Worm (Caenorhabditis elegans) whole organism, L4 larva: ENCODE data around the gene smf-2.

Experiments used
- F26F4.8 ChIP-seq: fragments of 200-800 bp; sonication (Bioruptor generic); conservative IDR thresholded peaks from 2 replicates; pipeline ENCODE4 v1.3.6; 2022; ENCODE audit warnings: missing genetic modification characterization, missing compliant biosample characterization
- R02D3.7 ChIP-seq: fragments of 150-350 bp; sonication (generic microtip); optimal IDR thresholded peaks from 3 replicates; lab custom pipeline; 2014; ENCODE audit warnings: missing biosample characterization, missing genetic modification characterization
- Y5F2A.4 ChIP-seq: fragments of 200-800 bp; sonication (Bioruptor generic); optimal IDR thresholded peaks from 2 replicates; lab custom pipeline; 2018; ENCODE audit warnings: mild to moderate bottlenecking, missing genetic modification characterization, missing compliant biosample characterization
- ama-1 ChIP-seq: fragments of 150-350 bp; optimal IDR thresholded peaks from 2 replicates; lab custom pipeline; 2014; ENCODE audit warnings: inconsistent platforms, mixed read lengths
- ceh-20 ChIP-seq: fragments of 200-800 bp; sonication (Bioruptor generic); IDR thresholded peaks from 2 replicates; pipeline ENCODE4 v1.3.6; 2022; ENCODE audit warnings: missing genetic modification reagents, missing genetic modification characterization, missing compliant biosample characterization
- ctbp-1 ChIP-seq: fragments of 200-800 bp; sonication (Bioruptor generic); IDR thresholded peaks from 2 replicates; pipeline ENCODE4 v1.3.6; 2022; ENCODE audit warnings: missing genetic modification reagents, missing genetic modification characterization, missing compliant biosample characterization
- daf-12 ChIP-seq: fragments of 150-350 bp; optimal IDR thresholded peaks from 2 replicates; lab custom pipeline; 2014; ENCODE audit warnings: missing biosample characterization, missing genetic modification reagents, missing genetic modification characterization
- daf-19 ChIP-seq: fragments of 200-800 bp; sonication (Bioruptor generic); conservative IDR thresholded peaks from 2 replicates; pipeline ENCODE4 v1.3.6; 2022; ENCODE audit warnings: missing genetic modification characterization, missing compliant biosample characterization
- daf-8 ChIP-seq: fragments of 200-800 bp; sonication (Bioruptor generic); IDR thresholded peaks from 2 replicates; pipeline ENCODE4 v1.3.6; 2022; ENCODE audit warnings: missing genetic modification characterization, missing compliant biosample characterization
- dmd-6 ChIP-seq: fragments of 200-800 bp; sonication (Bioruptor generic); IDR thresholded peaks from 2 replicates; pipeline ENCODE4 v1.3.6; 2022; ENCODE audit warnings: missing genetic modification reagents, missing genetic modification characterization, missing compliant biosample characterization
- dmd-9 ChIP-seq: fragments of 200-800 bp; sonication (Bioruptor generic); IDR thresholded peaks from 2 replicates; pipeline ENCODE4 v1.3.6; 2022; ENCODE audit warnings: missing genetic modification reagents, missing genetic modification characterization, missing compliant biosample characterization
- egl-27 ChIP-seq: sonication (generic microtip); optimal IDR thresholded peaks from 3 replicates; lab custom pipeline; 2017; ENCODE audit warnings: missing biosample characterization, missing genetic modification reagents, missing genetic modification characterization
- hlh-11 ChIP-seq: fragments of 200-800 bp; sonication (Bioruptor generic); optimal IDR thresholded peaks from 2 replicates; lab custom pipeline; 2018; ENCODE audit warnings: mild to moderate bottlenecking, missing genetic modification characterization, missing compliant biosample characterization
- hlh-30 ChIP-seq: sonication (generic microtip); optimal IDR thresholded peaks from 2 replicates; lab custom pipeline; 2017; ENCODE audit warnings: antibody characterized with exemption, mild to moderate bottlenecking, missing genetic modification characterization, missing compliant biosample characterization; ENCODE audit not compliant: insufficient read depth
- jun-1 ChIP-seq: fragments of 150-350 bp; optimal IDR thresholded peaks from 2 replicates; lab custom pipeline; 2014; ENCODE audit warnings: missing biosample characterization, missing genetic modification reagents, missing genetic modification characterization
- lim-7 ChIP-seq: fragments of 200-800 bp; sonication (Bioruptor generic); IDR thresholded peaks from 2 replicates; pipeline ENCODE4 v1.3.6; 2022; ENCODE audit warnings: missing genetic modification characterization, missing compliant biosample characterization
- lin-13 ChIP-seq: fragments of 150-350 bp; optimal IDR thresholded peaks from 2 replicates; lab custom pipeline; 2014; ENCODE audit warnings: missing biosample characterization, missing genetic modification reagents, missing genetic modification characterization
- lin-15B ChIP-seq: fragments of 150-350 bp; sonication (generic microtip); optimal IDR thresholded peaks from 3 replicates; lab custom pipeline; 2014; ENCODE audit warnings: missing biosample characterization, missing genetic modification characterization
- lin-29 ChIP-seq: fragments of 200-800 bp; sonication (Bioruptor generic); IDR thresholded peaks from 2 replicates; pipeline ENCODE4 v1.3.6; 2022; ENCODE audit warnings: missing genetic modification reagents, missing genetic modification characterization, missing compliant biosample characterization
- lin-38 ChIP-seq: fragments of 200-800 bp; sonication (Bioruptor generic); IDR thresholded peaks from 2 replicates; pipeline ENCODE4 v1.3.6; 2022; ENCODE audit warnings: missing genetic modification reagents, missing genetic modification characterization, missing compliant biosample characterization
- lir-3 ChIP-seq: sonication (generic microtip); optimal IDR thresholded peaks from 2 replicates; lab custom pipeline; 2016; ENCODE audit warnings: mild to moderate bottlenecking, missing genetic modification characterization, missing compliant biosample characterization
- madf-5 ChIP-seq, 2 experiments: fragments of 200-800 bp; sonication (Bioruptor generic); IDR thresholded peaks; 2 replicates each; pipeline ENCODE4 v1.3.6; 2022; ENCODE audit warnings: missing compliant biosample characterization in 2 of 2, missing genetic modification characterization in 2 of 2
- madf-9 ChIP-seq: fragments of 200-800 bp; sonication (Bioruptor generic); conservative IDR thresholded peaks from 2 replicates; pipeline ENCODE4 v1.3.6; 2022; ENCODE audit warnings: missing genetic modification reagents, missing genetic modification characterization, missing compliant biosample characterization
- mdt-29 ChIP-seq: fragments of 200-800 bp; sonication (Bioruptor generic); IDR thresholded peaks from 2 replicates; pipeline ENCODE4 v1.3.6; 2022; ENCODE audit warnings: missing genetic modification reagents, missing genetic modification characterization, missing compliant biosample characterization
- mep-1 ChIP-seq: fragments of 150-350 bp; sonication (generic microtip); optimal IDR thresholded peaks from 3 replicates; lab custom pipeline; 2014; ENCODE audit warnings: missing biosample characterization, missing genetic modification characterization
- mes-2 ChIP-seq: sonication (generic microtip); optimal IDR thresholded peaks from 2 replicates; lab custom pipeline; 2016; ENCODE audit warnings: missing genotype, mild to moderate bottlenecking, missing genetic modification characterization, missing compliant biosample characterization; ENCODE audit not compliant: poor library complexity, severe bottlenecking
- mxl-3 ChIP-seq: fragments of 200-800 bp; sonication (Bioruptor generic); optimal IDR thresholded peaks from 2 replicates; lab custom pipeline; 2018; ENCODE audit warnings: mild to moderate bottlenecking, missing genetic modification characterization, missing compliant biosample characterization
- nhr-10 ChIP-seq: fragments of 150-350 bp; optimal IDR thresholded peaks from 2 replicates; lab custom pipeline; 2014; ENCODE audit warnings: missing biosample characterization, missing genetic modification characterization
- nhr-237 ChIP-seq: sonication (generic microtip); optimal IDR thresholded peaks from 2 replicates; lab custom pipeline; 2017; ENCODE audit warnings: missing biosample characterization, missing genetic modification characterization
- nhr-25 ChIP-seq: sonication (generic microtip); optimal IDR thresholded peaks from 2 replicates; lab custom pipeline; 2017; ENCODE audit warnings: missing genetic modification characterization, mild to moderate bottlenecking, missing compliant biosample characterization, antibody characterized with exemption, moderate library complexity, borderline replicate concordance; ENCODE audit not compliant: insufficient read depth
- nhr-48 ChIP-seq: sonication (generic microtip); optimal IDR thresholded peaks from 2 replicates; lab custom pipeline; 2016; ENCODE audit warnings: mild to moderate bottlenecking, missing genetic modification characterization, missing compliant biosample characterization
- nhr-6 ChIP-seq: fragments of 150-350 bp; optimal IDR thresholded peaks from 2 replicates; lab custom pipeline; 2014; ENCODE audit warnings: missing biosample characterization, missing genetic modification characterization
- nhr-76 ChIP-seq: fragments of 150-350 bp; optimal IDR thresholded peaks from 2 replicates; lab custom pipeline; 2014; ENCODE audit warnings: missing biosample characterization, missing genetic modification characterization
- nhr-77 ChIP-seq: fragments of 150-350 bp; optimal IDR thresholded peaks from 2 replicates; lab custom pipeline; 2014; ENCODE audit warnings: missing biosample characterization, missing genetic modification characterization
- php-3 ChIP-seq: fragments of 200-800 bp; sonication (Bioruptor generic); IDR thresholded peaks from 2 replicates; pipeline ENCODE4 v1.3.6; 2022; ENCODE audit warnings: missing genetic modification reagents, missing genetic modification characterization, missing compliant biosample characterization
- pqm-1 ChIP-seq: sonication (generic microtip); optimal IDR thresholded peaks from 2 replicates; lab custom pipeline; 2017; ENCODE audit warnings: missing biosample characterization, missing genetic modification characterization
- snpc-4 ChIP-seq: fragments of 150-350 bp; optimal IDR thresholded peaks from 2 replicates; lab custom pipeline; 2014; ENCODE audit warnings: missing biosample characterization, missing genetic modification characterization
- spr-1 ChIP-seq: sonication (generic microtip); optimal IDR thresholded peaks from 2 replicates; lab custom pipeline; 2016; ENCODE audit warnings: mild to moderate bottlenecking, missing genetic modification characterization, missing compliant biosample characterization
- spr-3 ChIP-seq: fragments of 200-800 bp; sonication (Bioruptor generic); optimal IDR thresholded peaks from 2 replicates; lab custom pipeline; 2018; ENCODE audit warnings: mild to moderate bottlenecking, missing genetic modification characterization, missing compliant biosample characterization
- unc-130 ChIP-seq: sonication (generic microtip); optimal IDR thresholded peaks from 2 replicates; lab custom pipeline; 2016; ENCODE audit warnings: missing genetic modification reagents, missing genetic modification characterization, missing compliant biosample characterization
- unc-39 ChIP-seq: sonication (generic microtip); optimal IDR thresholded peaks from 2 replicates; lab custom pipeline; 2017; ENCODE audit warnings: missing biosample characterization, missing genetic modification characterization
- vab-7 ChIP-seq: fragments of 200-800 bp; sonication (Bioruptor generic); IDR thresholded peaks from 2 replicates; pipeline ENCODE4 v1.3.6; 2022; ENCODE audit warnings: missing genetic modification reagents, missing genetic modification characterization, missing compliant biosample characterization
- ztf-7 ChIP-seq: fragments of 150-350 bp; optimal IDR thresholded peaks from 2 replicates; lab custom pipeline; 2014; ENCODE audit warnings: missing biosample characterization, missing genetic modification characterization

Gene smf-2

ce11 chrX:6743853-6744346 is 25.4 kb upstream of the smf-2 start (continued):
- TF ChIP-seq nhr-237 (tag; lab: Kevin White, UChicago) (peak; percentile 51), spr-1 (tag; lab: Kevin White, UChicago) (peak; percentile 86), madf-5 (GFP tag; IDR thresholded peaks at IDR 0.05; lab: Robert Waterston, UW) (0 out of 4 replicates have a peak, but pooled peaks have one; percentile 1 to 53), F26F4.8 (GFP tag; lab: Robert Waterston, UW) (no peak), daf-12 (tag; lab: Kevin White, UChicago) (no peak), ztf-7 (peak; percentile 80), vab-7 (GFP tag; lab: Robert Waterston, UW) (no peak), ama-1 (lab: Kevin White, UChicago) (peak; percentile 96), php-3 (GFP tag; lab: Robert Waterston, UW) (peak; percentile 54; the same call in 1 of the 2 replicates), ceh-20 (GFP tag; lab: Robert Waterston, UW) (peak; percentile 64), nhr-77 (tag; lab: Kevin White, UChicago) (peak; percentile 90), Y5F2A.4 (GFP tag; lab: Kevin White, UChicago) (no peak), pqm-1 (tag; lab: Kevin White, UChicago) (peak; percentile 60), lin-15B (tag; lab: Kevin White, UChicago) (no peak), nhr-48 (tag; lab: Kevin White, UChicago) (peak; percentile 99), lir-3 (peak; percentile 39), daf-19 (peak; percentile 61; the same call in 1 of the 2 replicates), daf-8 (GFP tag; lab: Robert Waterston, UW) (no peak), dmd-6 (GFP tag; lab: Robert Waterston, UW) (peak; percentile 97), jun-1 (peak; percentile 68), lin-38 (peak; percentile 63), lim-7 (GFP tag; lab: Robert Waterston, UW) (no peak), dmd-9 (0 out of 2 replicates have a peak, but pooled peaks have one; percentile 54), nhr-25 (peak; percentile 94), egl-27 (tag; lab: Kevin White, UChicago) (no peak), nhr-76 (tag; lab: Kevin White, UChicago) (peak; percentile 71), hlh-30 (tag; lab: Kevin White, UChicago) (peak; percentile 99), ctbp-1 (GFP tag; lab: Robert Waterston, UW) (peak; percentile 47; the same call in 1 of the 2 replicates), nhr-6 (peak; percentile 70), lin-29 (GFP tag; lab: Robert Waterston, UW) (peak; percentile 81), nhr-10 (tag; lab: Kevin White, UChicago) (peak; percentile 83), spr-3 (GFP tag; lab: Kevin White, UChicago) (no peak), mxl-3 (GFP tag; lab: Kevin White, UChicago) (peak; percentile 98), unc-39 (tag; lab: Kevin White, UChicago) (no peak), madf-9 (GFP tag; lab: Robert Waterston, UW) (peak; percentile 69), snpc-4 (tag; lab: Kevin White, UChicago) (no peak), lin-13 (peak; percentile 82), mes-2 (tag; lab: Kevin White, UChicago) (peak; percentile 39)

DNA sequence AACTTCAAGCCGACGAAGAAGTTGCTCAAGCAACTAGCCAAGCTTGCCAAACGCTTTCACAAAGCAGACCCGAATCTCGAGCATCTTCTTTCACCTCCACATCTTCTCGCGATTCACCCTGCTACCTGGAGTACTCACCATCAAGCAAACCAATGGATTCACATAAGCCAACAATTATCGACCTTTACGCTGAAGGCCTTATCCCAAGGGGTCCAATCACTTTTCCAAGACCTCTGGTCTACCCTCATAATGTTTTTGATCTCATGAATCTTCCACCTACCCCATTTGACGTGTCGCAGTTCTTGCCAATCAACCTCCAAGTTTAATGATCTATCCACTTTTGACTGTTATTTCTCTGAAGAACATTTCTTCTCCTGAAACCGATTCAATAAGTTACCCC is 24.8 kb upstream of the smf-2 start:
- TF ChIP-seq mdt-29 (GFP tag; lab: Robert Waterston, UW) (no peak), unc-130 (no peak), mep-1 (no peak), ceh-20 (GFP tag; lab: Robert Waterston, UW) (0 out of 2 replicates have a peak, but pooled peaks have one; percentile 7), hlh-11 (tag; lab: Kevin White, UChicago) (no peak), daf-19 (no peak), R02D3.7 (tag; lab: Kevin White, UChicago) (no peak), spr-1 (tag; lab: Kevin White, UChicago) (no peak)
